Worm (Caenorhabditis elegans): ENCODE results near the gene lntl-1.

lntl-1 gene

DNA sequence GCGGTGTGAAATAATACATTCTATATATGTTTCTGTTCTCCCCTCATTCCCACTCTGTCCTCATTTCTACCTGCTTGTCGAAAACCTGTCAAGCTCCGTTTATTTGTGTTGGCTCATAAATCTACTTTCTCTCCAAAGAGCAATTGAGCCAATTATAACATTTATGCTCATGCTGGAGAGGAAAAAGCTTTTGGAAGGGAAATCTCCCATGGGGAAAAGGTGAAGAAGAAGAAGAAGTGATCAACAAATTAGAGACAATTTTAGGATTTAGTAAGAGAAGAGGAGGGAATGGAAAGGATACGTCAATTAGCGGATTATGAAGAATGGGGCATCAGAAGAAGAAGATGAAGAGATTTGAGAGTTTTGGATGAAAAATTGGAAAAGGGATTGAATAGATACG lies 2.8 kb upstream of the lntl-1 start:
- TF ChIP-seq Y53F4B.3 (GFP tag; IDR thresholded peaks at IDR 0.05), result no peak
- TF ChIP-seq B0261.1 (tag; optimal IDR thresholded peaks at IDR 0.05), result no peak
- TF ChIP-seq attf-5 (GFP tag; optimal IDR thresholded peaks at IDR 0.05), result no peak
- no peak for TF ChIP-seq attf-3 (GFP tag; conservative IDR thresholded peaks at IDR 0.05)
- TF ChIP-seq lin-35 (GFP tag; optimal IDR thresholded peaks at IDR 0.05), result no peak
- no peak for TF ChIP-seq mxl-1 (tag; optimal IDR thresholded peaks at IDR 0.05)
- no peak for TF ChIP-seq F23B12.7 (tag; optimal IDR thresholded peaks at IDR 0.05; ENCODE audit: insufficient read depth)
- no peak for TF ChIP-seq sdz-38 (tag; optimal IDR thresholded peaks at IDR 0.05)
- TF ChIP-seq attf-6 (GFP tag; IDR thresholded peaks at IDR 0.05), result no peak
- no peak for TF ChIP-seq madf-8 (GFP tag; conservative IDR thresholded peaks at IDR 0.05)
- no peak for TF ChIP-seq rpc-1 (optimal IDR thresholded peaks at IDR 0.05)
- TF ChIP-seq rpc-1 (tag; optimal IDR thresholded peaks at IDR 0.05), result no peak
- no peak for TF ChIP-seq bed-2 (GFP tag; IDR thresholded peaks at IDR 0.05)
- TF ChIP-seq hlh-26 (GFP tag; conservative IDR thresholded peaks at IDR 0.05), result no peak

- TF ChIP-seq athp-1 (tag; optimal IDR thresholded peaks at IDR 0.05) (no peak), ztf-18 (tag; optimal IDR thresholded peaks at IDR 0.05) (no peak), T26A5.8 (tag; optimal IDR thresholded peaks at IDR 0.05) (no peak), gei-17 (GFP tag; optimal IDR thresholded peaks at IDR 0.05) (no peak), B0336.3 (GFP tag; IDR thresholded peaks at IDR 0.05) (no peak), ceh-58 (GFP tag; IDR thresholded peaks at IDR 0.05) (no peak)
These were observed 545 bp downstream of the lntl-1 start for ce11 chrIV:5806348-5806747.

- TF ChIP-seq B0035.1 (tag; optimal IDR thresholded peaks at IDR 0.05) (no peak), chd-7 (tag; optimal IDR thresholded peaks at IDR 0.05) (no peak), rpc-1 (optimal IDR thresholded peaks at IDR 0.05) (no peak), rpc-1 (tag; optimal IDR thresholded peaks at IDR 0.05) (no peak), K12H6.12 (tag; optimal IDR thresholded peaks at IDR 0.05) (peak; percentile 33), pbrm-1 (GFP tag; IDR thresholded peaks at IDR 0.05) (0 out of 2 replicates have a peak, but pooled peaks have one; percentile 41), lin-40 (tag; optimal IDR thresholded peaks at IDR 0.05) (no peak), hmg-1.2 (GFP tag; IDR thresholded peaks at IDR 0.05) (peak; percentile 46; the same call in 1 of the 2 replicates), cebp-1 (GFP tag; IDR thresholded peaks at IDR 0.05) (no peak), cebp-1 (tag; optimal IDR thresholded peaks at IDR 0.05) (peak; percentile 59), lin-35 (GFP tag; optimal IDR thresholded peaks at IDR 0.05) (peak in 1 of 3 experiments; percentile 15), ceh-27 (GFP tag; optimal IDR thresholded peaks at IDR 0.05) (peak; percentile 8), nfyb-1 (GFP tag; IDR thresholded peaks at IDR 0.05) (0 out of 2 replicates have a peak, but pooled peaks have one; percentile 53), hlh-26 (GFP tag; conservative IDR thresholded peaks at IDR 0.05) (no peak), mcd-1 (GFP tag; IDR thresholded peaks at IDR 0.05) (no peak), ceh-79 (tag; optimal IDR thresholded peaks at IDR 0.05) (no peak), F52B5.7 (tag; optimal IDR thresholded peaks at IDR 0.05) (no peak)
These were observed 1.4 kb downstream of the lntl-1 start for ce11 chrIV:5805477-5805876.

- TF ChIP-seq B0336.3 (GFP tag; IDR thresholded peaks at IDR 0.05), result no peak
- no peak for TF ChIP-seq lsl-1 (GFP tag; optimal IDR thresholded peaks at IDR 0.05)
- TF ChIP-seq ceh-79 (tag; optimal IDR thresholded peaks at IDR 0.05), result no peak
- TF ChIP-seq hmg-1.2 (GFP tag; IDR thresholded peaks at IDR 0.05), result no peak
- TF ChIP-seq F33H1.4 (GFP tag; IDR thresholded peaks at IDR 0.05), result no peak
- TF ChIP-seq bed-1 (GFP tag; IDR thresholded peaks at IDR 0.05), result no peak
- TF ChIP-seq egl-44 (GFP tag; IDR thresholded peaks at IDR 0.05), result no peak
- no peak for TF ChIP-seq unc-62 (GFP tag; optimal IDR thresholded peaks at IDR 0.05)
- TF ChIP-seq ztf-22 (GFP tag; optimal IDR thresholded peaks at IDR 0.05), result no peak
- no peak for TF ChIP-seq zfh-2 (GFP tag; conservative IDR thresholded peaks at IDR 0.05)
- no peak for TF ChIP-seq egrh-3 (GFP tag; IDR thresholded peaks at IDR 0.05)
- TF ChIP-seq snpc-1.1 (tag; optimal IDR thresholded peaks at IDR 0.05; ENCODE audit: insufficient read depth), result no peak
- no peak for TF ChIP-seq gei-17 (GFP tag; optimal IDR thresholded peaks at IDR 0.05)
- no peak for TF ChIP-seq akir-1 (GFP tag; optimal IDR thresholded peaks at IDR 0.05)
- no peak for TF ChIP-seq athp-1 (tag; optimal IDR thresholded peaks at IDR 0.05)
- TF ChIP-seq Y79H2A.3 (GFP tag; conservative IDR thresholded peaks at IDR 0.05), result no peak
These were observed 3.3 kb downstream of the lntl-1 start for ce11 chrIV:5803510-5804013.
